Fruit fly (Drosophila melanogaster): Measurements from ENCODE around the gene CG2924.
A peak's percentile ranks its signal among the peaks of the same experiment; 100 is the strongest.

Gene CG2924

DNA sequence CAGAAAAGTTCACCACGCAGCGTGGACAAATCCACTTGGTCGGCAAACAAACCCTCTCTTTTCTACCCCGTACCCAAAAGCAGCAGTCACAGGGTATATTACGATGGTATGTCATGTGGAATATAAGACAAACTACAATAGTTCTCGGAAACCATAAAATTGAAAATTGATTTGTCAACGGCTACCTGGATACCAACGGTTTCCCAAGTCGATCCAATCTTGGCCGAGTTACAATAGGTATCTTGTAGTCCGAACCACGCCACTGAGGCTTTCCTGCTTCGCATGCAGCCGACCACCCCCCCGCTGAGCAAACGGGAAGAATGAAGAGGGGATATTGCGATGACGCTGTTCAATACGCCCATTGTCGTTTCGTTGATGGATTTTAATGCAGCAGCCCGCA is 47.8 kb upstream of the CG2924 start (continued):
- TF ChIP-seq CG11723 (GFP tag; optimal IDR thresholded peaks at IDR 0.05): no peak
- TF ChIP-seq CG34224 (GFP tag; IDR thresholded peaks at IDR 0.05; ENCODE audit: partially characterized antibody): no peak
- TF ChIP-seq CG33213 (GFP tag; optimal IDR thresholded peaks at IDR 0.05): no peak
- TF ChIP-seq otp (GFP tag; IDR thresholded peaks at IDR 0.05): no peak
- no peak for TF ChIP-seq stwl (tag; optimal IDR thresholded peaks at IDR 0.05)
- TF ChIP-seq CG4707 (GFP tag; optimal IDR thresholded peaks at IDR 0.05): no peak
- TF ChIP-seq amos (GFP tag; IDR thresholded peaks at IDR 0.05; ENCODE audit: partially characterized antibody): no peak
- no peak for TF ChIP-seq CG1233 (GFP tag; optimal IDR thresholded peaks at IDR 0.05)
- peak; percentile 72; the same call in 1 of the 3 replicates for TF ChIP-seq CG3726 (GFP tag; IDR thresholded peaks at IDR 0.05)
- TF ChIP-seq Hmr (GFP tag; optimal IDR thresholded peaks at IDR 0.05): peak; percentile 40
- no peak for TF ChIP-seq Hand (GFP tag; optimal IDR thresholded peaks at IDR 0.05)
- TF ChIP-seq hkb (optimal IDR thresholded peaks at IDR 0.05): no peak
- peak; percentile 59; the same call in 1 of the 2 replicates for TF ChIP-seq hkb (GFP tag; IDR thresholded peaks at IDR 0.05)
- peak; percentile 74 for TF ChIP-seq CG14441 (GFP tag; IDR thresholded peaks at IDR 0.05)
- no peak for TF ChIP-seq BEAF-32 (GFP tag; optimal IDR thresholded peaks at IDR 0.05)
- no peak for TF ChIP-seq CG9437 (GFP tag; optimal IDR thresholded peaks at IDR 0.05)
- peak; percentile 80 for TF ChIP-seq Drgx (GFP tag; IDR thresholded peaks at IDR 0.05)
- TF ChIP-seq vnd (GFP tag; IDR thresholded peaks at IDR 0.05; ENCODE audit: partially characterized antibody): no peak
- TF ChIP-seq sc (optimal IDR thresholded peaks at IDR 0.05): no peak
- peak; percentile 18 for TF ChIP-seq sc (GFP tag; optimal IDR thresholded peaks at IDR 0.05)
- TF ChIP-seq CG4282 (GFP tag; optimal IDR thresholded peaks at IDR 0.05): no peak
- TF ChIP-seq h (optimal IDR thresholded peaks at IDR 0.05): no peak
- TF ChIP-seq eyg (GFP tag; optimal IDR thresholded peaks at IDR 0.05): no peak
- no peak for TF ChIP-seq gfzf (GFP tag; optimal IDR thresholded peaks at IDR 0.05)
- no peak for TF ChIP-seq CG3995 (GFP tag; optimal IDR thresholded peaks at IDR 0.05)
- no peak for TF ChIP-seq corto (GFP tag; optimal IDR thresholded peaks at IDR 0.05)
- peak; percentile 6 for TF ChIP-seq bcd (GFP tag; optimal IDR thresholded peaks at IDR 0.05)
- peak; percentile 58 for TF ChIP-seq mam (GFP tag; optimal IDR thresholded peaks at IDR 0.05)
- no peak for TF ChIP-seq Bgb (GFP tag; IDR thresholded peaks at IDR 0.05; ENCODE audit: partially characterized antibody)
- peak; percentile 56 for TF ChIP-seq Camta (GFP tag; optimal IDR thresholded peaks at IDR 0.05)
- TF ChIP-seq Bteb2 (GFP tag; optimal IDR thresholded peaks at IDR 0.05): no peak
- no peak for TF ChIP-seq hb (GFP tag; IDR thresholded peaks at IDR 0.05; ENCODE audit: partially characterized antibody)
- TF ChIP-seq ase (GFP tag; IDR thresholded peaks at IDR 0.05): peak; percentile 67; the same call in 2 of the 3 replicates
- no peak for TF ChIP-seq HLH4C (GFP tag; IDR thresholded peaks at IDR 0.05; ENCODE audit: partially characterized antibody)
- no peak for TF ChIP-seq da (GFP tag; optimal IDR thresholded peaks at IDR 0.05)
- no peak for TF ChIP-seq ato (GFP tag; IDR thresholded peaks at IDR 0.05; ENCODE audit: partially characterized antibody)
- TF ChIP-seq stc (GFP tag; IDR thresholded peaks at IDR 0.05): peak; percentile 61
- peak; percentile 79 for TF ChIP-seq CG1603 (tag; optimal IDR thresholded peaks at IDR 0.05)
- no peak for TF ChIP-seq grn (GFP tag; optimal IDR thresholded peaks at IDR 0.05)
- TF ChIP-seq Optix (GFP tag; IDR thresholded peaks at IDR 0.05): peak; percentile 78
- no peak for TF ChIP-seq pho (GFP tag; optimal IDR thresholded peaks at IDR 0.05)
- 0 out of 2 replicates have a peak, but pooled peaks have one; percentile 32 for TF ChIP-seq Oaz (GFP tag; IDR thresholded peaks at IDR 0.05)
- peak; percentile 6 for TF ChIP-seq gcm2 (GFP tag; optimal IDR thresholded peaks at IDR 0.05)
- TF ChIP-seq CG6272 (GFP tag; IDR thresholded peaks at IDR 0.05): peak; percentile 72
- no peak for TF ChIP-seq CG4617 (GFP tag; optimal IDR thresholded peaks at IDR 0.05; ENCODE audit: borderline replicate concordance)
- no peak for TF ChIP-seq cas (GFP tag; IDR thresholded peaks at IDR 0.05)
- no peak for TF ChIP-seq CG15514 (GFP tag; optimal IDR thresholded peaks at IDR 0.05)
- peak; percentile 32; the same call in 1 of the 2 replicates for TF ChIP-seq CG11085 (GFP tag; IDR thresholded peaks at IDR 0.05)
- 0 out of 2 replicates have a peak, but pooled peaks have one; percentile 9 for TF ChIP-seq gsb (GFP tag; IDR thresholded peaks at IDR 0.05)
- no peak for TF ChIP-seq CG34376 (GFP tag; optimal IDR thresholded peaks at IDR 0.05)
- TF ChIP-seq Vsx1 (GFP tag; optimal IDR thresholded peaks at IDR 0.05): no peak
- no peak for TF ChIP-seq Lim3 (GFP tag; IDR thresholded peaks at IDR 0.05)

All from whole organism, embryonic.